Fruit fly (Drosophila melanogaster): ENCODE measurements around the gene amx.
A peak's percentile ranks its signal among the peaks of the same experiment; 100 is the strongest.

dm6 chrX:9196362-9196761 lies 50.8 kb downstream of the amx start, which contains the start of gene CG12118:
- TF ChIP-seq CG8159 (tag; optimal IDR thresholded peaks at IDR 0.05) (peak; percentile 65), Pif1A (GFP tag; optimal IDR thresholded peaks at IDR 0.05) (peak; percentile 46), CG10348 (GFP tag; IDR thresholded peaks at IDR 0.05) (no peak), CG32121 (GFP tag; IDR thresholded peaks at IDR 0.05) (peak; percentile 79), CG8301 (tag; optimal IDR thresholded peaks at IDR 0.05) (peak; percentile 14), Ets98B (GFP tag; IDR thresholded peaks at IDR 0.05) (peak; percentile 45), EcR (GFP tag; optimal IDR thresholded peaks at IDR 0.05) (no peak), CG9948 (tag; optimal IDR thresholded peaks at IDR 0.05) (peak; percentile 60)
